Worm (Caenorhabditis elegans) whole organism, L4/young adult: ENCODE results near the gene kcnl-3.

Experiments used
- dao-5 ChIP-seq: sonication (generic microtip); optimal IDR thresholded peaks from 2 replicates; lab custom pipeline; 2016; ENCODE audit warnings: missing genotype, missing genetic modification characterization, moderate library complexity, missing compliant biosample characterization
- him-1 ChIP-seq: sonication (generic microtip); optimal IDR thresholded peaks from 2 replicates; lab custom pipeline; 2016; ENCODE audit warnings: missing genotype, missing genetic modification reagents, missing genetic modification characterization, missing compliant biosample characterization

ce11 chrX:5397300-5397699 is 10.6 kb downstream of the kcnl-3 start, which contains the start of gene C03F11.2:
- TF ChIP-seq him-1 (tag; lab: Kevin White, UChicago) (no peak), dao-5 (tag; lab: Kevin White, UChicago) (no peak)
